Worm (Caenorhabditis elegans) whole organism, late embryonic: ENCODE measurements around the gene F49C12.4.
"Not testable (repeated sequence)": the region's sequence is repeated elsewhere in the genome, so short reads cannot be mapped to it uniquely, and the experiment has no call there.

Experiments used
- C08G9.2 ChIP-seq: sonication (generic microtip); optimal IDR thresholded peaks from 2 replicates; lab custom pipeline; 2016; ENCODE audit warnings: mild to moderate bottlenecking, missing genetic modification characterization, moderate library complexity, missing compliant biosample characterization
- C38D4.7 ChIP-seq: fragments of 200-800 bp; sonication (Bioruptor generic); optimal IDR thresholded peaks from 2 replicates; lab custom pipeline; 2018; ENCODE audit warnings: mild to moderate bottlenecking, missing genetic modification characterization, moderate library complexity, missing compliant biosample characterization
- K02D7.2 ChIP-seq: sonication (generic microtip); optimal IDR thresholded peaks from 2 replicates; lab custom pipeline; 2017; ENCODE audit warnings: mild to moderate bottlenecking, missing genetic modification characterization, missing compliant biosample characterization
- K09A11.1 ChIP-seq: sonication (generic microtip); optimal IDR thresholded peaks from 2 replicates; lab custom pipeline; 2017; ENCODE audit warnings: antibody characterized with exemption, mild to moderate bottlenecking, missing genetic modification characterization, missing compliant biosample characterization; ENCODE audit not compliant: insufficient read depth
- Y22D7AL.16 ChIP-seq: sonication (generic microtip); optimal IDR thresholded peaks from 2 replicates; lab custom pipeline; 2016; ENCODE audit warnings: missing genetic modification characterization, missing compliant biosample characterization
- ama-1 ChIP-seq: fragments of 150-350 bp; optimal IDR thresholded peaks from 2 replicates; lab custom pipeline; 2014
- ceh-18 ChIP-seq: sonication (generic microtip); optimal IDR thresholded peaks from 2 replicates; lab custom pipeline; 2016; ENCODE audit warnings: missing genetic modification characterization, missing compliant biosample characterization
- ceh-19 ChIP-seq: fragments of 200-800 bp; sonication (Bioruptor generic); optimal IDR thresholded peaks from 2 replicates; lab custom pipeline; 2018; ENCODE audit warnings: mild to moderate bottlenecking, missing genetic modification characterization, missing compliant biosample characterization
- ceh-24 ChIP-seq: sonication (generic microtip); optimal IDR thresholded peaks from 2 replicates; lab custom pipeline; 2016; ENCODE audit warnings: mild to moderate bottlenecking, missing genetic modification characterization, missing compliant biosample characterization
- ceh-31 ChIP-seq: sonication (generic microtip); optimal IDR thresholded peaks from 2 replicates; lab custom pipeline; 2016; ENCODE audit warnings: missing genetic modification characterization, missing compliant biosample characterization
- ceh-34 ChIP-seq: sonication (generic microtip); optimal IDR thresholded peaks from 2 replicates; lab custom pipeline; 2016; ENCODE audit warnings: mild to moderate bottlenecking, missing genetic modification characterization, missing compliant biosample characterization
- ceh-6 ChIP-seq: fragments of 200-800 bp; sonication (Bioruptor generic); optimal IDR thresholded peaks from 2 replicates; lab custom pipeline; 2018; ENCODE audit warnings: mild to moderate bottlenecking, missing genetic modification characterization, missing compliant biosample characterization
- ceh-9 ChIP-seq: sonication (generic microtip); optimal IDR thresholded peaks from 2 replicates; lab custom pipeline; 2016; ENCODE audit warnings: mild to moderate bottlenecking, missing genetic modification characterization, inconsistent platforms, missing compliant biosample characterization
- che-1 ChIP-seq: sonication (generic microtip); optimal IDR thresholded peaks from 2 replicates; lab custom pipeline; 2016; ENCODE audit warnings: mild to moderate bottlenecking, missing genetic modification characterization, missing compliant biosample characterization
- elt-4 ChIP-seq: sonication (generic microtip); optimal IDR thresholded peaks from 2 replicates; lab custom pipeline; 2016; ENCODE audit warnings: missing genetic modification characterization, missing compliant biosample characterization
- eyg-1 ChIP-seq: sonication (generic microtip); optimal IDR thresholded peaks from 2 replicates; lab custom pipeline; 2016; ENCODE audit warnings: missing genotype, missing genetic modification characterization, missing compliant biosample characterization
- fax-1 ChIP-seq: sonication (generic microtip); optimal IDR thresholded peaks from 2 replicates; lab custom pipeline; 2016; ENCODE audit warnings: missing genotype, missing genetic modification characterization, missing compliant biosample characterization
- fkh-10 ChIP-seq: fragments of 150-350 bp; optimal IDR thresholded peaks from 2 replicates; lab custom pipeline; 2014; ENCODE audit warnings: missing biosample characterization, missing genetic modification reagents, missing genetic modification characterization
- fkh-6 ChIP-seq: sonication (generic microtip); optimal IDR thresholded peaks from 2 replicates; lab custom pipeline; 2016; ENCODE audit warnings: missing genetic modification characterization, missing compliant biosample characterization
- gmeb-2 ChIP-seq: sonication (generic microtip); optimal IDR thresholded peaks from 2 replicates; lab custom pipeline; 2016; ENCODE audit warnings: missing genetic modification characterization, inconsistent platforms, missing compliant biosample characterization
- hlh-30 ChIP-seq: sonication (generic microtip); optimal IDR thresholded peaks from 2 replicates; lab custom pipeline; 2017; ENCODE audit warnings: antibody characterized with exemption, missing genetic modification characterization, missing compliant biosample characterization; ENCODE audit not compliant: insufficient read depth
- hlh-6 ChIP-seq: sonication (generic microtip); optimal IDR thresholded peaks from 2 replicates; lab custom pipeline; 2016; ENCODE audit warnings: missing genotype, missing genetic modification characterization, missing compliant biosample characterization
- lim-6 ChIP-seq: sonication (generic microtip); optimal IDR thresholded peaks from 2 replicates; lab custom pipeline; 2016; ENCODE audit warnings: missing genetic modification characterization, missing compliant biosample characterization
- nfya-1 ChIP-seq: sonication (generic microtip); optimal IDR thresholded peaks from 2 replicates; lab custom pipeline; 2017; ENCODE audit warnings: missing genetic modification characterization, mild to moderate bottlenecking, missing compliant biosample characterization, antibody characterized with exemption, moderate library complexity
- npax-4 ChIP-seq: sonication (generic microtip); optimal IDR thresholded peaks from 2 replicates; lab custom pipeline; 2016; ENCODE audit warnings: missing genetic modification characterization, missing compliant biosample characterization
- odd-2 ChIP-seq: sonication (generic microtip); optimal IDR thresholded peaks from 2 replicates; lab custom pipeline; 2017; ENCODE audit warnings: antibody characterized with exemption, mild to moderate bottlenecking, missing genetic modification characterization, missing compliant biosample characterization
- pag-3 ChIP-seq: sonication (generic microtip); optimal IDR thresholded peaks from 2 replicates; lab custom pipeline; 2016; ENCODE audit warnings: missing compliant biosample characterization, missing genetic modification characterization, borderline replicate concordance
- pat-9 ChIP-seq: fragments of 200-800 bp; sonication (Bioruptor generic); optimal IDR thresholded peaks from 2 replicates; lab custom pipeline; 2018; ENCODE audit warnings: mild to moderate bottlenecking, missing genetic modification characterization, moderate library complexity, missing compliant biosample characterization
- pax-1 ChIP-seq: fragments of 150-350 bp; optimal IDR thresholded peaks from 2 replicates; lab custom pipeline; 2014; ENCODE audit warnings: missing biosample characterization, missing genetic modification characterization
- pha-4 ChIP-seq: fragments of 150-350 bp; optimal IDR thresholded peaks from 2 replicates; lab custom pipeline; 2018; ENCODE audit warnings: missing biosample characterization, missing genetic modification reagents, missing genetic modification characterization
- pros-1 ChIP-seq: fragments of 150-350 bp; optimal IDR thresholded peaks from 2 replicates; lab custom pipeline; 2014; ENCODE audit warnings: missing biosample characterization, missing genetic modification reagents, missing genetic modification characterization
- ref-2 ChIP-seq: sonication (generic microtip); optimal IDR thresholded peaks from 2 replicates; lab custom pipeline; 2016; ENCODE audit warnings: missing genetic modification characterization, missing compliant biosample characterization
- rnt-1 ChIP-seq: sonication (generic microtip); optimal IDR thresholded peaks from 2 replicates; lab custom pipeline; 2016; ENCODE audit warnings: missing genetic modification characterization, missing compliant biosample characterization
- sdc-2 ChIP-seq: sonication (generic microtip); optimal IDR thresholded peaks from 2 replicates; lab custom pipeline; 2016; ENCODE audit warnings: missing genotype, missing genetic modification characterization, missing compliant biosample characterization
- sox-2 ChIP-seq: fragments of 200-800 bp; sonication (Bioruptor generic); IDR thresholded peaks from 2 replicates; pipeline ENCODE4 v1.3.6; 2022; ENCODE audit warnings: missing genetic modification reagents, missing genetic modification characterization, missing compliant biosample characterization
- syd-9 ChIP-seq: sonication (generic microtip); optimal IDR thresholded peaks from 2 replicates; lab custom pipeline; 2016; ENCODE audit warnings: mild to moderate bottlenecking, missing genetic modification characterization, moderate library complexity, missing compliant biosample characterization
- tbx-2 ChIP-seq: sonication (generic microtip); optimal IDR thresholded peaks from 2 replicates; lab custom pipeline; 2016; ENCODE audit warnings: missing genetic modification characterization, missing compliant biosample characterization
- tbx-7 ChIP-seq: sonication (generic microtip); optimal IDR thresholded peaks from 2 replicates; lab custom pipeline; 2016; ENCODE audit warnings: missing genotype, missing genetic modification characterization, missing compliant biosample characterization
- ttx-3 ChIP-seq: sonication (generic microtip); optimal IDR thresholded peaks from 2 replicates; lab custom pipeline; 2016; ENCODE audit warnings: missing genetic modification reagents, missing genetic modification characterization, missing compliant biosample characterization
- unc-42 ChIP-seq: sonication (generic microtip); optimal IDR thresholded peaks from 2 replicates; lab custom pipeline; 2016; ENCODE audit warnings: missing genotype, missing genetic modification characterization, missing compliant biosample characterization
- unc-55 ChIP-seq: sonication (generic microtip); optimal IDR thresholded peaks from 2 replicates; lab custom pipeline; 2017; ENCODE audit warnings: missing biosample characterization, missing genetic modification reagents, missing genetic modification characterization
- unc-86 ChIP-seq: sonication (generic microtip); optimal IDR thresholded peaks from 2 replicates; lab custom pipeline; 2016; ENCODE audit warnings: missing genetic modification characterization, missing compliant biosample characterization
- zip-5 ChIP-seq: sonication (generic microtip); optimal IDR thresholded peaks from 2 replicates; lab custom pipeline; 2016; ENCODE audit warnings: missing genetic modification characterization, missing compliant biosample characterization
- ztf-16 ChIP-seq: sonication (generic microtip); optimal IDR thresholded peaks from 2 replicates; lab custom pipeline; 2017; ENCODE audit warnings: missing genetic modification characterization, missing compliant biosample characterization

The F49C12.4 gene

DNA sequence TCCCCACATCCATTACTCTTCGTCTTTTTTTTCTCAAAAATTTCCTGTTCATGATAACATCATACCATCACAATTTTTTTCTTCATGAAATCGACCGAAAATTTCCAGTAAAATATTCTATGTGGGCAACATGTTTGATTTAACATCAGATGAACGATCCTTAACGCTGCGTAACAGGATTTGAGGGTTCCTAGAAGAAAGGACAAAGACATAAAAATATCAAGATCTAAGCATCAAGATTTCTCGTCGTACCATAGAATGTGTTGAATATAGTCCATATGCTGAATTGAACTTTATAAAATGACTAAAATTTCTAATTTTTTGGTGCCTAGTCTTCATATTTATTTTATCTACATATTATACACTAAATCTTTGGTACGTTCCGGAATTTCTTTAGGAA lies 3.8 kb downstream of the F49C12.4 start, which contains the start of gene F49C12.3:
TSS of gene F49C12.3 (plus strand) at position 301 of the 400 bp plus-strand sequence.
- no peak for TF ChIP-seq pax-1 (tag; lab: Kevin White, UChicago)
- no peak for TF ChIP-seq ceh-34 (tag; lab: Kevin White, UChicago)
- no peak for TF ChIP-seq ref-2 (tag; lab: Kevin White, UChicago)
- no peak for TF ChIP-seq K09A11.1
- TF ChIP-seq zip-5 (tag; lab: Kevin White, UChicago) = no peak
- no peak for TF ChIP-seq ama-1
- no peak for TF ChIP-seq elt-4 (tag; lab: Kevin White, UChicago)
- TF ChIP-seq, all 69 proteins: peak for 0

DNA sequence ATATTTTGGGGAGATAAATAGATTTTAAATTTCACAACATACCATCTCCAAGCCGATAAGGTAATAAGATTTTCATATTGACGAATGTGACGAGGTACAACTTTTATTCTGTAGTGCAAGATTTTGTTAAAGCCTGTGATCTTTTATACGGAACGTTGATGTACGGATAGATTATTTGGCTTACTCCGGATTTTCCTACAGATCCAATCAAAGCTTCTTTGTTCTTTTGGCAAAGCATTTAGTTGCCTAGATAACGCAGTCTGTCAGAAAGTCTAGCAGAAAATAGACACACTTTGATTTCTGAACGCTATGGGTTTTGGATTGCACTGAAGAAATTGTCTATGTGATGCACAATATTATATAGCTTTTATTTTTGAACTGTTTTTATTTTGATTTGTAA lies 4.7 kb downstream of the F49C12.4 start, which contains the start of gene F49C12.2:
TSS of gene F49C12.2 (minus strand) at position 101 of the 400 bp plus-strand sequence.
- TF ChIP-seq C08G9.2 = no peak
- no peak for TF ChIP-seq ceh-6 (GFP tag; lab: Kevin White, UChicago)
- no peak for TF ChIP-seq gmeb-2 (tag; lab: Kevin White, UChicago)
- no peak for TF ChIP-seq npax-4
- TF ChIP-seq ztf-16 (tag; lab: Kevin White, UChicago) = no peak
- TF ChIP-seq lim-6 (tag; lab: Kevin White, UChicago) = no peak
- no peak for TF ChIP-seq pha-4 (tag; lab: Kevin White, UChicago)
- TF ChIP-seq pros-1 (tag; lab: Kevin White, UChicago) = no peak
- TF ChIP-seq fax-1 (tag; lab: Kevin White, UChicago) = no peak
- TF ChIP-seq sox-2 (GFP tag; lab: Robert Waterston, UW) = no peak
- TF ChIP-seq Y22D7AL.16 (tag; lab: Kevin White, UChicago) = no peak
- no peak for TF ChIP-seq ceh-9
- TF ChIP-seq ceh-18 (tag; lab: Kevin White, UChicago) = no peak
- no peak for TF ChIP-seq hlh-6
- no peak for TF ChIP-seq ceh-19
- TF ChIP-seq sdc-2 = no peak
- no peak for TF ChIP-seq syd-9

- no peak for TF ChIP-seq K09A11.1
- TF ChIP-seq zip-5 (tag; lab: Kevin White, UChicago) = no peak
- TF ChIP-seq sdc-2 = no peak
- TF ChIP-seq C38D4.7 (GFP tag; lab: Kevin White, UChicago) = no peak
- TF ChIP-seq syd-9 = no peak
- TF ChIP-seq ceh-31 (tag; lab: Kevin White, UChicago) = no peak
- TF ChIP-seq pag-3 (tag; lab: Kevin White, UChicago) = no peak
- TF ChIP-seq tbx-7 (tag; lab: Kevin White, UChicago) = no peak
- TF ChIP-seq tbx-2 = no peak
- TF ChIP-seq ceh-18 (tag; lab: Kevin White, UChicago) = no peak
- TF ChIP-seq ama-1 = no peak
- TF ChIP-seq pax-1 (tag; lab: Kevin White, UChicago) = no peak
- TF ChIP-seq K02D7.2 (tag; lab: Kevin White, UChicago) = no peak
Measured at ce11 chrIV:9296285-9296684, 7.6 kb downstream of the F49C12.4 start, which contains the start of gene F49C12.1. F49C12.1 (minus strand) TSS chrIV:9296354.

ce11 chrIV:9293825-9294224 lies 10.1 kb downstream of the F49C12.4 start, which contains the start of gene nhr-264:
nhr-264 (minus strand) TSS chrIV:9293925.
- not testable (repeated sequence) for TF ChIP-seq nfya-1; che-1 (tag; lab: Kevin White, UChicago); rnt-1

ce11 chrIV:9289635-9290034 lies 14.3 kb downstream of the F49C12.4 start:
- TF ChIP-seq ttx-3 (tag; lab: Kevin White, UChicago) (no peak), elt-4 (tag; lab: Kevin White, UChicago) (no peak), fkh-10 (no peak), unc-86 (tag; lab: Kevin White, UChicago) (no peak), ceh-18 (tag; lab: Kevin White, UChicago) (no peak), unc-42 (tag; lab: Kevin White, UChicago) (no peak), pat-9 (tag; lab: Kevin White, UChicago) (no peak), unc-55 (GFP tag; lab: Kevin White, UChicago) (no peak), odd-2 (tag; lab: Kevin White, UChicago) (no peak), hlh-30 (tag; lab: Kevin White, UChicago) (no peak), eyg-1 (no peak), ceh-24 (tag; lab: Kevin White, UChicago) (no peak), ceh-9 (no peak), fkh-6 (tag; lab: Kevin White, UChicago) (no peak), fax-1 (tag; lab: Kevin White, UChicago) (no peak)
